Worm (Caenorhabditis elegans): Measurements from ENCODE around the gene ubc-23.
A peak's percentile ranks its signal among the peaks of the same experiment; 100 is the strongest.

The ubc-23 gene

ce11 chrX:8811916-8812315 lies 32.2 kb upstream of the ubc-23 start, which contains the start of gene cnnm-2:
TSS of gene cnnm-2 (plus strand) at chrX:8812105.
- TF ChIP-seq flt-1 (GFP tag; IDR thresholded peaks at IDR 0.05) = no peak
- no peak for TF ChIP-seq klf-2 (GFP tag; conservative IDR thresholded peaks at IDR 0.05)
- no peak for TF ChIP-seq T22C8.4 (GFP tag; IDR thresholded peaks at IDR 0.05)
- no peak for TF ChIP-seq cog-1 (tag; optimal IDR thresholded peaks at IDR 0.05)
- TF ChIP-seq ztf-29 (GFP tag; IDR thresholded peaks at IDR 0.05) = no peak
- TF ChIP-seq tab-1 (GFP tag; IDR thresholded peaks at IDR 0.05) = no peak
- TF ChIP-seq ref-1 (GFP tag; conservative IDR thresholded peaks at IDR 0.05) = no peak
- no peak for TF ChIP-seq ztf-23 (GFP tag; IDR thresholded peaks at IDR 0.05)
- no peak for TF ChIP-seq med-1 (GFP tag; optimal IDR thresholded peaks at IDR 0.05; ENCODE audit: insufficient read depth)

- TF ChIP-seq tab-1 (GFP tag; IDR thresholded peaks at IDR 0.05) = peak; percentile 80
- TF ChIP-seq ref-1 (GFP tag; conservative IDR thresholded peaks at IDR 0.05) = peak; percentile 48; the same call in 1 of the 2 replicates
- peak; percentile 51 for TF ChIP-seq T22C8.4 (GFP tag; IDR thresholded peaks at IDR 0.05)
- TF ChIP-seq med-1 (GFP tag; optimal IDR thresholded peaks at IDR 0.05; ENCODE audit: insufficient read depth) = no peak
- peak; percentile 69; the same call in 1 of the 2 replicates for TF ChIP-seq ztf-23 (GFP tag; IDR thresholded peaks at IDR 0.05)
- peak; percentile 65; the same call in 1 of the 2 replicates for TF ChIP-seq klf-2 (GFP tag; conservative IDR thresholded peaks at IDR 0.05)
- TF ChIP-seq cog-1 (tag; optimal IDR thresholded peaks at IDR 0.05) = no peak
- TF ChIP-seq flt-1 (GFP tag; IDR thresholded peaks at IDR 0.05) = peak; percentile 89
- TF ChIP-seq ztf-29 (GFP tag; IDR thresholded peaks at IDR 0.05) = no peak
These were observed 26.2 kb upstream of the ubc-23 start for ce11 chrX:8817929-8818328.

- TF ChIP-seq T22C8.4 (GFP tag; IDR thresholded peaks at IDR 0.05) = peak; percentile 8; the same call in 1 of the 2 replicates
These were observed 25.6 kb upstream of the ubc-23 start for ce11 chrX:8818438-8818837.

- TF ChIP-seq klf-2 (GFP tag; conservative IDR thresholded peaks at IDR 0.05) (no peak), ztf-23 (GFP tag; IDR thresholded peaks at IDR 0.05) (no peak), ztf-29 (GFP tag; IDR thresholded peaks at IDR 0.05) (no peak), med-1 (GFP tag; optimal IDR thresholded peaks at IDR 0.05; ENCODE audit: insufficient read depth) (no peak), T22C8.4 (GFP tag; IDR thresholded peaks at IDR 0.05) (no peak), flt-1 (GFP tag; IDR thresholded peaks at IDR 0.05) (no peak), cog-1 (tag; optimal IDR thresholded peaks at IDR 0.05) (no peak), ref-1 (GFP tag; conservative IDR thresholded peaks at IDR 0.05) (no peak), tab-1 (GFP tag; IDR thresholded peaks at IDR 0.05) (no peak)
These were observed 24.2 kb upstream of the ubc-23 start for ce11 chrX:8819815-8820415.

- TF ChIP-seq tab-1 (GFP tag; IDR thresholded peaks at IDR 0.05) (no peak), ztf-23 (GFP tag; IDR thresholded peaks at IDR 0.05) (no peak), flt-1 (GFP tag; IDR thresholded peaks at IDR 0.05) (no peak), T22C8.4 (GFP tag; IDR thresholded peaks at IDR 0.05) (no peak), cog-1 (tag; optimal IDR thresholded peaks at IDR 0.05) (no peak), ref-1 (GFP tag; conservative IDR thresholded peaks at IDR 0.05) (no peak), klf-2 (GFP tag; conservative IDR thresholded peaks at IDR 0.05) (no peak), ztf-29 (GFP tag; IDR thresholded peaks at IDR 0.05) (no peak), med-1 (GFP tag; optimal IDR thresholded peaks at IDR 0.05; ENCODE audit: insufficient read depth) (no peak)
These were observed 23.4 kb upstream of the ubc-23 start for ce11 chrX:8820643-8821042.

ce11 chrX:8824437-8824836 lies 19.7 kb upstream of the ubc-23 start, which contains the start of gene ifd-1:
TSS of gene ifd-1 (minus strand) at chrX:8824448.
- TF ChIP-seq ztf-29 (GFP tag; IDR thresholded peaks at IDR 0.05) (no peak), T22C8.4 (GFP tag; IDR thresholded peaks at IDR 0.05) (no peak), ref-1 (GFP tag; conservative IDR thresholded peaks at IDR 0.05) (no peak), med-1 (GFP tag; optimal IDR thresholded peaks at IDR 0.05; ENCODE audit: insufficient read depth) (no peak), flt-1 (GFP tag; IDR thresholded peaks at IDR 0.05) (no peak), tab-1 (GFP tag; IDR thresholded peaks at IDR 0.05) (no peak), cog-1 (tag; optimal IDR thresholded peaks at IDR 0.05) (no peak), ztf-23 (GFP tag; IDR thresholded peaks at IDR 0.05) (no peak), klf-2 (GFP tag; conservative IDR thresholded peaks at IDR 0.05) (no peak)

ce11 chrX:8828365-8828764 lies 15.7 kb upstream of the ubc-23 start, which contains the start of gene rcs-1:
TSS of gene rcs-1 (minus strand) at chrX:8828540.
- TF ChIP-seq klf-2 (GFP tag; conservative IDR thresholded peaks at IDR 0.05) = no peak
- no peak for TF ChIP-seq med-1 (GFP tag; optimal IDR thresholded peaks at IDR 0.05; ENCODE audit: insufficient read depth)
- TF ChIP-seq ztf-23 (GFP tag; IDR thresholded peaks at IDR 0.05) = no peak
- TF ChIP-seq flt-1 (GFP tag; IDR thresholded peaks at IDR 0.05) = no peak
- TF ChIP-seq ztf-29 (GFP tag; IDR thresholded peaks at IDR 0.05) = no peak

ce11 chrX:8831162-8831561 lies 12.9 kb upstream of the ubc-23 start, which contains the start of gene C28G1.6:
TSS of gene C28G1.6 (minus strand) at chrX:8831262.
- TF ChIP-seq med-1 (GFP tag; optimal IDR thresholded peaks at IDR 0.05; ENCODE audit: insufficient read depth) (no peak), flt-1 (GFP tag; IDR thresholded peaks at IDR 0.05) (no peak)

- TF ChIP-seq T22C8.4 (GFP tag; IDR thresholded peaks at IDR 0.05) = no peak
- TF ChIP-seq tab-1 (GFP tag; IDR thresholded peaks at IDR 0.05) = no peak
- TF ChIP-seq cog-1 (tag; optimal IDR thresholded peaks at IDR 0.05) = no peak
- no peak for TF ChIP-seq ztf-29 (GFP tag; IDR thresholded peaks at IDR 0.05)
- no peak for TF ChIP-seq med-1 (GFP tag; optimal IDR thresholded peaks at IDR 0.05; ENCODE audit: insufficient read depth)
- TF ChIP-seq ztf-23 (GFP tag; IDR thresholded peaks at IDR 0.05) = no peak
- no peak for TF ChIP-seq flt-1 (GFP tag; IDR thresholded peaks at IDR 0.05)
- TF ChIP-seq klf-2 (GFP tag; conservative IDR thresholded peaks at IDR 0.05) = no peak
- TF ChIP-seq ref-1 (GFP tag; conservative IDR thresholded peaks at IDR 0.05) = no peak
These were observed 8.7 kb upstream of the ubc-23 start, which contains the start of gene sec-15 for ce11 chrX:8835405-8835804. TSS of gene sec-15 (minus strand) at chrX:8835715.

ce11 chrX:8835887-8836348 lies 8.2 kb upstream of the ubc-23 start, which contains the start of gene C28G1.2:
TSS of gene C28G1.2 (plus strand) at chrX:8836016.
- TF ChIP-seq cog-1 (tag; optimal IDR thresholded peaks at IDR 0.05) = peak; percentile 93
- TF ChIP-seq ztf-23 (GFP tag; IDR thresholded peaks at IDR 0.05) = peak; percentile 98
- TF ChIP-seq T22C8.4 (GFP tag; IDR thresholded peaks at IDR 0.05) = peak; percentile 97
- peak; percentile 97 for TF ChIP-seq ztf-29 (GFP tag; IDR thresholded peaks at IDR 0.05)
- peak; percentile 98 for TF ChIP-seq tab-1 (GFP tag; IDR thresholded peaks at IDR 0.05)
- peak; percentile 86 for TF ChIP-seq med-1 (GFP tag; optimal IDR thresholded peaks at IDR 0.05; ENCODE audit: insufficient read depth)
- peak; percentile 99 for TF ChIP-seq flt-1 (GFP tag; IDR thresholded peaks at IDR 0.05)
- peak; percentile 95 for TF ChIP-seq klf-2 (GFP tag; conservative IDR thresholded peaks at IDR 0.05)
- TF ChIP-seq ref-1 (GFP tag; conservative IDR thresholded peaks at IDR 0.05) = peak; percentile 96
